Worm (Caenorhabditis elegans) whole organism, L4/young adult: Measurements from ENCODE around the gene Y50E8A.2.

Experiments
- W03F9.2 ChIP-seq: fragments of 150-350 bp; optimal IDR thresholded peaks from 2 replicates; lab custom pipeline; 2014; ENCODE audit warnings: missing biosample characterization, missing genetic modification characterization
- dao-5 ChIP-seq: sonication (generic microtip); optimal IDR thresholded peaks from 2 replicates; lab custom pipeline; 2016; ENCODE audit warnings: missing genotype, missing genetic modification characterization, moderate library complexity, missing compliant biosample characterization
- him-1 ChIP-seq: sonication (generic microtip); optimal IDR thresholded peaks from 2 replicates; lab custom pipeline; 2016; ENCODE audit warnings: missing genotype, missing genetic modification reagents, missing genetic modification characterization, missing compliant biosample characterization

DNA sequence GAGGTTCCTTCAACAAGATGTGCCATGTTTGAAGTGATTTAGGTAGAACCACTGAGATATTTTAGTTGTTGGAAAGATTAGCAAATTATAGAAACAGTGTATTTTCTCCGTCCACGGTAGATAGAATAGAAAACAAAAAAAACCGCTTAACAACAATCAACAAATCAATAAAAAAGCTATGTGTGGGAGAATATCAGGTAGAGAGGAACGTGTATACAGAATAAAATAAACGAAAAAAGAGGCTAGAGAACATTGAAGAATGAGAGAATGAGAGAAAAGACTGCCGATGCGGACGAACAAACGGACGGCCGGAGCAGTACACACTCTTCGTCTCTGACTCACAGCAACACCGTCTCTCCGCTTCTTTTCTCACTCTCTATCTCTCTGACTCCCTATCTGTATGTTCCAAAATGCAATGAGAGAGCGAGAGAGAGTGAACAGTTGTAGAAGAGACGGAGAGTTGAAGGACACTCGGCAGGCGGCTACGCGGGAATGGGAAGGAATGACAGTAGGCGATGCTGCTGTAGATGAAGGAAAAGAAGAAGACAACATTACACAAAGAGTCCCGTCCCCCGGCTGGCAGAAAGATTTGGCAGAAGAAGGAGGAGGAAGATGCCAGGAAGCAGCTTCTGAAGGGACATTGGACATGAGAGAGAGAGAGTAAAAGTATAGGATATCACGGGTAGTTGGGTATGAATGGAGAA lies 31.9 kb downstream of the Y50E8A.2 start, which contains the start of gene unc-112:
- peak; percentile 77 for TF ChIP-seq W03F9.2 (tag; lab: Kevin White, UChicago)
- TF ChIP-seq dao-5 (tag; lab: Kevin White, UChicago) = no peak
- TF ChIP-seq him-1 (tag; lab: Kevin White, UChicago) = peak; percentile 50
